Fruit fly (Drosophila melanogaster): ENCODE data around the gene CG14903.

The CG14903 gene

dm6 chr3R:16524593-16525111 is 48.9 kb downstream of the CG14903 start:
- TF ChIP-seq CG1621 (tag; optimal IDR thresholded peaks at IDR 0.05) (peak; percentile 41), Eip93F (GFP tag; optimal IDR thresholded peaks at IDR 0.05) (no peak), Eip78C (GFP tag) (peak; percentile 82), Gug (GFP tag; IDR thresholded peaks at IDR 0.05) (peak; percentile 37; the same call in 1 of the 2 replicates), CG8119 (GFP tag; IDR thresholded peaks at IDR 0.05) (no peak), salr (GFP tag; optimal IDR thresholded peaks at IDR 0.05) (peak; percentile 37 to 43), eg (GFP tag; IDR thresholded peaks at IDR 0.05) (0 out of 3 replicates have a peak, but pooled peaks have one; percentile 34), net (GFP tag; optimal IDR thresholded peaks at IDR 0.05) (no peak), CG3919 (GFP tag; optimal IDR thresholded peaks at IDR 0.05) (peak; percentile 47), achi (GFP tag; optimal IDR thresholded peaks at IDR 0.05) (peak; percentile 21), Blimp-1 (GFP tag; optimal IDR thresholded peaks at IDR 0.05) (no peak), fd85E (GFP tag; optimal IDR thresholded peaks at IDR 0.05) (peak; percentile 54), Hr38 (GFP tag; optimal IDR thresholded peaks at IDR 0.05) (no peak), CG6792 (GFP tag; optimal IDR thresholded peaks at IDR 0.05) (peak; percentile 14), CG10669 (GFP tag; optimal IDR thresholded peaks at IDR 0.05) (peak; percentile 53), CG10631 (GFP tag; optimal IDR thresholded peaks at IDR 0.05) (no peak), CG15336 (GFP tag; IDR thresholded peaks at IDR 0.05) (peak; percentile 20; the same call in 1 of the 2 replicates), Sox15 (GFP tag; optimal IDR thresholded peaks at IDR 0.05) (peak; percentile 40), OdsH (GFP tag; optimal IDR thresholded peaks at IDR 0.05) (peak; percentile 39), CG11902 (GFP tag; optimal IDR thresholded peaks at IDR 0.05) (peak; percentile 32), CG8319 (GFP tag; optimal IDR thresholded peaks at IDR 0.05) (no peak), spab (GFP tag; optimal IDR thresholded peaks at IDR 0.05) (peak; percentile 35), Sox102F (GFP tag; optimal IDR thresholded peaks at IDR 0.05) (no peak), Hr39 (GFP tag; optimal IDR thresholded peaks at IDR 0.05) (no peak), fd59A (GFP tag; optimal IDR thresholded peaks at IDR 0.05) (peak; percentile 57), CG4318 (GFP tag; optimal IDR thresholded peaks at IDR 0.05) (peak; percentile 75), CG11294 (GFP tag; IDR thresholded peaks at IDR 0.05) (peak; percentile 34; the same call in 1 of the 2 replicates), CG7368 (GFP tag; optimal IDR thresholded peaks at IDR 0.05) (peak; percentile 42), CG6163 (GFP tag; IDR thresholded peaks at IDR 0.05) (0 out of 3 replicates have a peak, but pooled peaks have one; percentile 65), CG32006 (GFP tag; optimal IDR thresholded peaks at IDR 0.05) (peak; percentile 73), CG3032 (tag; optimal IDR thresholded peaks at IDR 0.05) (peak; percentile 45), lz (GFP tag; optimal IDR thresholded peaks at IDR 0.05) (no peak), pdm3 (GFP tag; optimal IDR thresholded peaks at IDR 0.05) (peak; percentile 53), svp (GFP tag) (peak; percentile 54), ss (GFP tag; optimal IDR thresholded peaks at IDR 0.05) (peak in 1 of 2 experiments; percentile 14), CG9139 (GFP tag; optimal IDR thresholded peaks at IDR 0.05) (peak; percentile 29), CG16779 (tag; optimal IDR thresholded peaks at IDR 0.05) (no peak), dac (GFP tag; optimal IDR thresholded peaks at IDR 0.05) (peak; percentile 33), CG11762 (GFP tag; optimal IDR thresholded peaks at IDR 0.05; ENCODE audit: insufficient read depth) (peak; percentile 17), CG34406 (GFP tag; optimal IDR thresholded peaks at IDR 0.05) (no peak), Sox14 (GFP tag; optimal IDR thresholded peaks at IDR 0.05) (peak; percentile 54), fkh (GFP tag; optimal IDR thresholded peaks at IDR 0.05) (peak; percentile 86), acj6 (GFP tag; optimal IDR thresholded peaks at IDR 0.05) (peak; percentile 35), Lpt (GFP tag; optimal IDR thresholded peaks at IDR 0.05) (peak; percentile 29), CG6808 (GFP tag; optimal IDR thresholded peaks at IDR 0.05) (peak; percentile 35), Ets96B (tag; optimal IDR thresholded peaks at IDR 0.05) (peak; percentile 58)

Measured in whole organism, prepupa.